Fruit fly (Drosophila melanogaster) whole organism, wandering third instar larva: ENCODE data around the gene CG10555.

Source experiments
- Abd-B ChIP-seq: fragments of >200 bp; optimal IDR thresholded peaks from 2 replicates; lab custom pipeline; 2017; ENCODE audit warnings: missing biosample characterization, missing genetic modification characterization
- Dfd ChIP-seq: fragments of >200 bp; optimal IDR thresholded peaks from 2 replicates; lab custom pipeline; 2017; ENCODE audit warnings: missing biosample characterization, missing genetic modification characterization
- dl ChIP-seq, 2 experiments: fragments of 175-275, 200-275 bp in 1 of 2; fragments of 200-275 bp in 1 of 2; sonication (Bioruptor generic); optimal IDR thresholded peaks; lab custom pipeline; 2018; ENCODE audit warnings: mild to moderate bottlenecking in 2 of 2, missing biosample characterization in 2 of 2, missing genetic modification characterization in 2 of 2, moderate library complexity in 2 of 2; ENCODE audit not compliant: partially characterized antibody in 2 of 2, insufficient read depth in 1 of 2
- dsf ChIP-seq: sonication (Bioruptor generic); optimal IDR thresholded peaks from 2 replicates; lab custom pipeline; 2016; ENCODE audit warnings: missing biosample characterization, missing genetic modification characterization, borderline replicate concordance
- fru ChIP-seq: fragments of 200-800 bp; sonication (Bioruptor generic); optimal IDR thresholded peaks from 3 replicates; lab custom pipeline; 2016; ENCODE audit warnings: missing biosample characterization, mild to moderate bottlenecking, missing genetic modification characterization
- lola ChIP-seq: fragments of >200 bp; optimal IDR thresholded peaks from 2 replicates; lab custom pipeline; 2017; ENCODE audit warnings: missing biosample characterization, missing genetic modification characterization
- pan ChIP-seq: fragments of >200 bp; optimal IDR thresholded peaks from 2 replicates; lab custom pipeline; 2017
- woc ChIP-seq: sonication (Bioruptor generic); optimal IDR thresholded peaks from 2 replicates; lab custom pipeline; 2016; ENCODE audit warnings: missing biosample characterization, mild to moderate bottlenecking, missing genetic modification characterization

DNA sequence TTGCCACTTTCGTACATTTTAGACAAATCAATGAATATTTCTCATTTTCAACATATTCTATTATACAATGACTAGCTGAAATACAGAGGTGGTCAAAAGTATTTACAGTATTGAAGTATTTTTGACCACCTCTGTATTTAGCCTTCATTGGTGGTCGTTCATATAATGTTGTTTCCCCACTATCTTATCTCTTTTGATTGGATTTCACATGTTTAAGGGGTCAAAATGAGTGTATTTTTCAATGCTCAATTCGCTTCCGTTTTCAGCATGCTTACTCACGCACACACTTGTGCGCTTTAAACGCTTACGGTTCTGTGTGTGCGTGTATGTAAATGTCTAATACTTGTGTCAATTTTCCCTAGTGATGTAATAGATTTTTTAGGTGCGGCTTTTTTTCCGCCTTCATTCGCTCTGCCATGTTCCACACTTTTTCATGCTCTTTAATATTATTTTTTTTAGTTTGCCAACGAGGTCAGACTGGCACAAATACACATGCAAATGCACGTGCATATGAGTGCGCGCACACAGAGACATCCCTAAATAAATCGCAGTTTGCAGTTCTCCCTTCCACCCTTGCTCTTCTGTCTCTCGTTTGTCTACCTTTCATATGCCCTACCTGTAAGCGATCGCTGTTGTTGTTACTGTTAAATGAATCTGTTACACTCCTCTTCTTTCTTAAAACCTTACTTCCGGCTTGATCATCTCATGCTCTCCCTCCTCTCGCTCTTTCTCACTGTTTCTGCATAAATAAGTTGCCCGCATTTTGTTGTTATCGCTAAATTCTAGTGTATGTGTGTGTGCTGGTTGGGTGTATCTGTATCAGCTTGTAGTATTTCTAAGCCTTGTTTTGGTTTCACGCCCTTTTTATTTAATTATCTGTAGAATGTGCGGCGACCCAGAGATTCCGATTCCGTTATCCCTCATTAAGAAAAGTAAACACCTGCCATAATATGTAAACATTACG is 13.7 kb downstream of the CG10555 start:
- TF ChIP-seq dl (GFP tag; optimal IDR thresholded peaks at IDR 0.05; lab: Kevin White, UChicago; ENCODE audit: insufficient read depth in 1 of 2, partially characterized antibody in 2 of 2) (no peak), Abd-B (GFP tag; lab: Kevin White, UChicago) (no peak), dsf (no peak), Dfd (GFP tag; lab: Kevin White, UChicago) (no peak), pan (lab: Kevin White, UChicago) (no peak), woc (GFP tag; lab: Kevin White, UChicago) (no peak), lola (GFP tag; lab: Kevin White, UChicago) (no peak), fru (no peak)
